Fruit fly (Drosophila melanogaster) whole organism, embryonic: ENCODE results near the gene CG3104.

Source experiments
- ATbp ChIP-seq: fragments of 200-800 bp; sonication (Bioruptor generic); optimal IDR thresholded peaks from 2 replicates; lab custom pipeline; 2017; ENCODE audit warnings: missing biosample characterization, mild to moderate bottlenecking, missing genetic modification characterization, missing genetic modification reagents
- C15 ChIP-seq: fragments of 200-800 bp; sonication (Bioruptor generic); IDR thresholded peaks from 3 replicates; pipeline ENCODE4 v1.3.6; 2022; ENCODE audit warnings: missing biosample characterization, missing genetic modification characterization
- CG10274 ChIP-seq: fragments of 200-800 bp; sonication (Bioruptor generic); optimal IDR thresholded peaks from 3 replicates; lab custom pipeline; 2017; ENCODE audit warnings: missing biosample characterization, mild to moderate bottlenecking, missing genetic modification characterization
- CG10462 ChIP-seq: fragments of 200-800 bp; sonication (Bioruptor generic); optimal IDR thresholded peaks from 2 replicates; lab custom pipeline; 2016; ENCODE audit warnings: missing biosample characterization, missing genetic modification characterization
- CG10543 ChIP-seq: fragments of 200-800 bp; sonication (Bioruptor generic); optimal IDR thresholded peaks from 3 replicates; lab custom pipeline; 2017; ENCODE audit warnings: missing biosample characterization, mild to moderate bottlenecking, missing genetic modification characterization, moderate library complexity
- CG11398 ChIP-seq: fragments of 200-800 bp; sonication (Bioruptor generic); optimal IDR thresholded peaks from 2 replicates; lab custom pipeline; 2016; ENCODE audit warnings: missing biosample characterization, missing genetic modification characterization
- CG12104 ChIP-seq: fragments of 200-800 bp; sonication (Bioruptor generic); optimal IDR thresholded peaks from 3 replicates; lab custom pipeline; 2016; ENCODE audit warnings: missing biosample characterization, missing genetic modification characterization
- CG15601 ChIP-seq: fragments of 200-800 bp; sonication (Bioruptor generic); optimal IDR thresholded peaks from 3 replicates; lab custom pipeline; 2019; ENCODE audit warnings: missing biosample characterization, mild to moderate bottlenecking, missing genetic modification characterization, moderate library complexity
- CG16779 ChIP-seq: fragments of 200-800 bp; sonication (Bioruptor generic); IDR thresholded peaks from 2 replicates; pipeline ENCODE4 v1.3.6; 2022; ENCODE audit warnings: missing biosample characterization, missing genetic modification characterization
- CG16813 ChIP-seq: fragments of 200-800 bp; sonication (Bioruptor generic); IDR thresholded peaks from 3 replicates; pipeline ENCODE4 v1.3.6; 2022; ENCODE audit warnings: missing biosample characterization, missing genetic modification characterization; ENCODE audit not compliant: partially characterized antibody
- CG1792 ChIP-seq: fragments of 200-800 bp; sonication (Bioruptor generic); optimal IDR thresholded peaks from 2 replicates; lab custom pipeline; 2016; ENCODE audit warnings: missing biosample characterization, missing genetic modification characterization
- CG18764 ChIP-seq: fragments of 200-800 bp; sonication (Bioruptor generic); optimal IDR thresholded peaks from 3 replicates; lab custom pipeline; 2016; ENCODE audit warnings: missing biosample characterization, missing genetic modification characterization
- CG3163 ChIP-seq: fragments of 200-800 bp; sonication (Bioruptor generic); optimal IDR thresholded peaks from 3 replicates; lab custom pipeline; 2016; ENCODE audit warnings: missing biosample characterization, missing genetic modification characterization
- CG4820 ChIP-seq: fragments of 200-800 bp; sonication (Bioruptor generic); optimal IDR thresholded peaks from 3 replicates; lab custom pipeline; 2016; ENCODE audit warnings: missing biosample characterization, missing genetic modification characterization
- CG5245 ChIP-seq: fragments of 200-800 bp; sonication (Bioruptor generic); optimal IDR thresholded peaks from 3 replicates; lab custom pipeline; 2016; ENCODE audit warnings: missing biosample characterization, missing genetic modification characterization
- CG7556 ChIP-seq: fragments of 200-800 bp; sonication (Bioruptor generic); optimal IDR thresholded peaks from 2 replicates; lab custom pipeline; 2017; ENCODE audit warnings: missing biosample characterization, mild to moderate bottlenecking, missing genetic modification characterization
- CG7963 ChIP-seq: fragments of 200-800 bp; sonication (Bioruptor generic); IDR thresholded peaks from 3 replicates; pipeline ENCODE4 v1.3.6; 2022; ENCODE audit warnings: missing biosample characterization, missing genetic modification characterization; ENCODE audit not compliant: partially characterized antibody
- CG7987 ChIP-seq: fragments of 200-800 bp; sonication (Bioruptor generic); optimal IDR thresholded peaks from 2 replicates; lab custom pipeline; 2018; ENCODE audit warnings: missing biosample characterization, mild to moderate bottlenecking, missing genetic modification characterization, moderate library complexity
- CG9817 ChIP-seq: fragments of 200-800 bp; sonication (Bioruptor generic); optimal IDR thresholded peaks from 2 replicates; lab custom pipeline; 2018; ENCODE audit warnings: missing biosample characterization, mild to moderate bottlenecking, missing genetic modification characterization, moderate library complexity
- CG9932 ChIP-seq: fragments of 200-800 bp; sonication (Bioruptor generic); IDR thresholded peaks from 2 replicates; pipeline ENCODE4 v1.3.6; 2022; ENCODE audit warnings: missing biosample characterization, missing genetic modification characterization
- CTCF ChIP-seq: fragments of 200-800 bp; sonication (Bioruptor generic); optimal IDR thresholded peaks from 2 replicates; lab custom pipeline; 2017; ENCODE audit warnings: missing biosample characterization, mild to moderate bottlenecking, missing genetic modification characterization, moderate library complexity
- E2f2 ChIP-seq: fragments of 200-800 bp; sonication (Bioruptor generic); IDR thresholded peaks from 2 replicates; pipeline ENCODE4 v1.3.6; 2022; ENCODE audit warnings: missing biosample characterization, missing genetic modification characterization
- Ets65A ChIP-seq: fragments of 200-800 bp; sonication (Bioruptor generic); peaks from one replicate; lab custom pipeline; 2016; ENCODE audit warnings: missing biosample characterization, missing genetic modification characterization
- Fer3 ChIP-seq: fragments of 200-800 bp; sonication (Bioruptor generic); optimal IDR thresholded peaks from 2 replicates; lab custom pipeline; 2018; ENCODE audit warnings: missing biosample characterization, mild to moderate bottlenecking, missing genetic modification characterization, moderate library complexity
- Hr3 ChIP-seq: fragments of 200-800 bp; sonication (Bioruptor generic); optimal IDR thresholded peaks from 3 replicates; lab custom pipeline; 2016; ENCODE audit warnings: missing biosample characterization, missing genetic modification characterization
- Hr51 ChIP-seq, 2 experiments: fragments of 200-800 bp; sonication (Bioruptor generic); optimal IDR thresholded peaks; 2 replicates in 1 of 2; 3 replicates in 1 of 2; lab custom pipeline; 2016 to 2018; ENCODE audit warnings: missing biosample characterization in 2 of 2, missing genetic modification characterization in 2 of 2, mild to moderate bottlenecking in 1 of 2, moderate library complexity in 1 of 2
- MBD-R2 ChIP-seq: fragments of 200-800 bp; sonication (Bioruptor generic); IDR thresholded peaks from 2 replicates; pipeline ENCODE4 v1.3.6; 2022; ENCODE audit warnings: missing biosample characterization, missing genetic modification characterization
- NC2α ChIP-seq: fragments of 200-800 bp; sonication (Bioruptor generic); optimal IDR thresholded peaks from 2 replicates; lab custom pipeline; 2016; ENCODE audit warnings: missing biosample characterization, missing genetic modification characterization
- Ptx1 ChIP-seq: fragments of 200-800 bp; sonication (Bioruptor generic); IDR thresholded peaks from 2 replicates; pipeline ENCODE4 v1.3.6; 2022; ENCODE audit warnings: missing biosample characterization, missing genetic modification characterization
- Trl ChIP-seq, 3 experiments: fragments of >200 bp in 2 of 3; fragments of 200-800 bp in 1 of 3; sonication (Bioruptor generic) in 1 of 3; optimal IDR thresholded peaks; 2 replicates in 1 of 3; 3 replicates in 2 of 3; lab custom pipeline; 2016 to 2017; ENCODE audit warnings: missing biosample characterization in 1 of 3, missing genetic modification characterization in 1 of 3
- abd-A ChIP-seq: fragments of 200-800 bp; sonication (Bioruptor generic); optimal IDR thresholded peaks from 3 replicates; lab custom pipeline; 2019; ENCODE audit warnings: missing biosample characterization, mild to moderate bottlenecking, missing genetic modification characterization, moderate library complexity
- ato ChIP-seq: fragments of 200-800 bp; sonication (Bioruptor generic); IDR thresholded peaks from 2 replicates; pipeline ENCODE4 v1.3.6; 2022; ENCODE audit warnings: missing biosample characterization, missing genetic modification characterization; ENCODE audit not compliant: partially characterized antibody
- az2 ChIP-seq: fragments of 200-800 bp; sonication (Bioruptor generic); optimal IDR thresholded peaks from 3 replicates; lab custom pipeline; 2016; ENCODE audit warnings: missing biosample characterization, missing genetic modification characterization
- bowl ChIP-seq: fragments of 200-800 bp; sonication (Bioruptor generic); IDR thresholded peaks from 2 replicates; pipeline ENCODE4 v1.3.6; 2022; ENCODE audit warnings: missing biosample characterization, missing genetic modification characterization
- cad ChIP-seq: fragments of >200 bp; optimal IDR thresholded peaks from 2 replicates; lab custom pipeline; 2017; ENCODE audit warnings: missing biosample characterization, missing genetic modification characterization
- cg ChIP-seq: fragments of 200-800 bp; sonication (Bioruptor generic); optimal IDR thresholded peaks from 3 replicates; lab custom pipeline; 2019; ENCODE audit warnings: missing biosample characterization, mild to moderate bottlenecking, missing genetic modification characterization, moderate library complexity
- dm ChIP-seq: fragments of 200-800 bp; sonication (Bioruptor generic); optimal IDR thresholded peaks from 3 replicates; lab custom pipeline; 2016; ENCODE audit warnings: missing biosample characterization, missing genetic modification characterization
- esg ChIP-seq: fragments of 200-800 bp; sonication (Bioruptor generic); conservative IDR thresholded peaks from 2 replicates; pipeline ENCODE4 v1.3.6; 2022; ENCODE audit warnings: missing biosample characterization, missing genetic modification characterization
- fd3F ChIP-seq: fragments of 200-800 bp; sonication (Bioruptor generic); optimal IDR thresholded peaks from 2 replicates; lab custom pipeline; 2018; ENCODE audit warnings: missing biosample characterization, mild to moderate bottlenecking, missing genetic modification characterization, moderate library complexity
- kni ChIP-seq: fragments of 200-800 bp; sonication (Bioruptor generic); optimal IDR thresholded peaks from 3 replicates; lab custom pipeline; 2017; ENCODE audit warnings: mild to moderate bottlenecking, missing biosample characterization, missing genetic modification reagents, missing genetic modification characterization
- lab ChIP-seq: fragments of 200-800 bp; sonication (Bioruptor generic); optimal IDR thresholded peaks from 3 replicates; lab custom pipeline; 2017; ENCODE audit warnings: missing biosample characterization, missing genetic modification characterization, mild to moderate bottlenecking, moderate library complexity, missing genetic modification reagents
- lilli ChIP-seq: fragments of 200-800 bp; sonication (Bioruptor generic); optimal IDR thresholded peaks from 3 replicates; lab custom pipeline; 2016; ENCODE audit warnings: missing biosample characterization, missing genetic modification characterization
- pnt ChIP-seq: fragments of 200-800 bp; sonication (Bioruptor generic); optimal IDR thresholded peaks from 3 replicates; lab custom pipeline; 2016; ENCODE audit warnings: missing biosample characterization, missing genetic modification characterization
- psq ChIP-seq: fragments of 200-800 bp; sonication (Bioruptor generic); optimal IDR thresholded peaks from 2 replicates; lab custom pipeline; 2017; ENCODE audit warnings: missing biosample characterization, missing genetic modification characterization
- pum ChIP-seq: fragments of 200-800 bp; sonication (Bioruptor generic); optimal IDR thresholded peaks from 2 replicates; lab custom pipeline; 2016; ENCODE audit warnings: missing biosample characterization, missing genetic modification characterization
- sd ChIP-seq: fragments of 200-800 bp; sonication (Bioruptor generic); optimal IDR thresholded peaks from 3 replicates; lab custom pipeline; 2018; ENCODE audit warnings: missing biosample characterization, mild to moderate bottlenecking, missing genetic modification characterization, moderate library complexity
- so ChIP-seq: fragments of 200-800 bp; sonication (Bioruptor generic); IDR thresholded peaks from 3 replicates; pipeline ENCODE4 v1.3.6; 2022; ENCODE audit warnings: missing biosample characterization, missing genetic modification characterization
- sqz ChIP-seq: fragments of 200-800 bp; sonication (Bioruptor generic); optimal IDR thresholded peaks from 3 replicates; lab custom pipeline; 2018; ENCODE audit warnings: missing biosample characterization, mild to moderate bottlenecking, missing genetic modification characterization
- stc ChIP-seq: fragments of 200-800 bp; sonication (Bioruptor generic); IDR thresholded peaks from 2 replicates; pipeline ENCODE4 v1.3.6; 2022; ENCODE audit warnings: missing biosample characterization, missing genetic modification characterization
- tll ChIP-seq, 2 experiments: fragments of 200-800 bp in 1 of 2; fragments of >200 bp in 1 of 2; sonication (Bioruptor generic) in 1 of 2; optimal IDR thresholded peaks; 2 replicates each; lab custom pipeline; 2017 to 2019; ENCODE audit warnings: missing biosample characterization in 2 of 2, missing genetic modification characterization in 2 of 2, mild to moderate bottlenecking in 1 of 2, moderate library complexity in 1 of 2
- wor ChIP-seq: fragments of 200-800 bp; sonication (Bioruptor generic); IDR thresholded peaks from 2 replicates; pipeline ENCODE4 v1.3.6; 2022; ENCODE audit warnings: missing biosample characterization, missing genetic modification characterization

The CG3104 gene

dm6 chr2L:2830341-2830800, 25.2 kb downstream of the CG3104 start (continued):
- TF ChIP-seq CG4820 (GFP tag; lab: Kevin White, UChicago) (peak; percentile 89), CG10462 (GFP tag; lab: Kevin White, UChicago) (peak; percentile 65), cad (GFP tag; lab: Kevin White, UChicago) (no peak), Ets65A (GFP tag; lab: Kevin White, UChicago) (peak; percentile 76), MBD-R2 (GFP tag; lab: Robert Waterston, UW) (no peak; the same call in 1 of the 2 replicates), dm (GFP tag; lab: Kevin White, UChicago) (no peak), Hr51 (GFP tag; optimal IDR thresholded peaks at IDR 0.05; lab: Kevin White, UChicago) (peak; percentile 64 to 93), psq (GFP tag; lab: Kevin White, UChicago) (no peak), E2f2 (GFP tag; lab: Robert Waterston, UW) (peak; percentile 55), CG7556 (GFP tag; lab: Kevin White, UChicago) (peak; percentile 97), CG12104 (GFP tag; lab: Kevin White, UChicago) (peak; percentile 91), CG11398 (GFP tag; lab: Kevin White, UChicago) (no peak), CTCF (GFP tag; lab: Kevin White, UChicago) (peak; percentile 45), CG15601 (tag; lab: Kevin White, UChicago) (peak; percentile 91), ATbp (GFP tag; lab: Kevin White, UChicago) (peak; percentile 87), tll (GFP tag; optimal IDR thresholded peaks at IDR 0.05; lab: Kevin White, UChicago) (no peak), az2 (GFP tag; lab: Kevin White, UChicago) (peak; percentile 89), Fer3 (tag; lab: Kevin White, UChicago) (peak; percentile 74), Hr3 (GFP tag; lab: Kevin White, UChicago) (peak; percentile 82), lab (GFP tag; lab: Kevin White, UChicago) (peak; percentile 86), CG3163 (GFP tag; lab: Kevin White, UChicago) (no peak), sqz (GFP tag; lab: Kevin White, UChicago) (peak; percentile 74), kni (GFP tag; lab: Kevin White, UChicago) (peak; percentile 82), CG18764 (GFP tag; lab: Kevin White, UChicago) (peak; percentile 69), cg (GFP tag; lab: Kevin White, UChicago) (no peak), stc (GFP tag; lab: Robert Waterston, UW) (peak; percentile 62), sd (tag; lab: Kevin White, UChicago) (peak; percentile 44), CG16813 (no peak), esg (GFP tag; lab: Robert Waterston, UW) (peak; percentile 73), wor (peak; percentile 79), CG1792 (GFP tag; lab: Kevin White, UChicago) (no peak), Ptx1 (GFP tag; lab: Robert Waterston, UW) (peak; percentile 78), bowl (no peak), pum (peak; percentile 60), so (GFP tag; lab: Robert Waterston, UW) (peak; percentile 82), CG9932 (GFP tag; lab: Robert Waterston, UW) (peak; percentile 77), CG10274 (GFP tag; lab: Kevin White, UChicago) (peak; percentile 62), ato (no peak), lilli (GFP tag; lab: Kevin White, UChicago) (peak; percentile 88), CG10543 (GFP tag; lab: Kevin White, UChicago) (peak; percentile 75), Trl (optimal IDR thresholded peaks at IDR 0.05; lab: Kevin White, UChicago) (peak in 1 of 2 experiments; percentile 41), Trl (GFP tag; optimal IDR thresholded peaks at IDR 0.05; lab: Kevin White, UChicago) (peak; percentile 35), abd-A (tag; lab: Kevin White, UChicago) (no peak), CG9817 (tag; lab: Kevin White, UChicago) (peak; percentile 75), pnt (peak; percentile 36), NC2α (no peak), CG7987 (peak; percentile 42), CG5245 (GFP tag; lab: Kevin White, UChicago) (peak; percentile 73), fd3F (peak; percentile 73), CG16779 (GFP tag; lab: Robert Waterston, UW) (no peak), C15 (GFP tag; lab: Robert Waterston, UW) (peak; percentile 62; the same call in 1 of the 3 replicates), CG7963 (GFP tag; lab: Robert Waterston, UW) (no peak)
